Fruit fly (Drosophila melanogaster): Measurements from ENCODE around the gene CG6503.

Gene CG6503

dm6 chr3R:26443875-26444511, 19.1 kb upstream of the CG6503 start:
- TF ChIP-seq gsb (GFP tag; IDR thresholded peaks at IDR 0.05) (no peak), disco-r (GFP tag; optimal IDR thresholded peaks at IDR 0.05) (no peak), Six4 (GFP tag; optimal IDR thresholded peaks at IDR 0.05) (peak; percentile 31), sc (optimal IDR thresholded peaks at IDR 0.05) (no peak), sc (GFP tag; optimal IDR thresholded peaks at IDR 0.05) (peak; percentile 28), HLH4C (GFP tag; IDR thresholded peaks at IDR 0.05; ENCODE audit: partially characterized antibody) (no peak), HHEX (GFP tag; optimal IDR thresholded peaks at IDR 0.05) (peak; percentile 40), ci (GFP tag; IDR thresholded peaks at IDR 0.05) (0 out of 3 replicates have a peak, but pooled peaks have one; percentile 20), CG10979 (tag; optimal IDR thresholded peaks at IDR 0.05) (peak; percentile 77), chn (GFP tag; optimal IDR thresholded peaks at IDR 0.05) (no peak), CG17186 (GFP tag; optimal IDR thresholded peaks at IDR 0.05) (peak; percentile 17), tll (GFP tag; optimal IDR thresholded peaks at IDR 0.05) (no peak), fu2 (GFP tag; optimal IDR thresholded peaks at IDR 0.05) (no peak), mld (GFP tag; IDR thresholded peaks at IDR 0.05; ENCODE audit: partially characterized antibody) (no peak), CG9817 (tag; optimal IDR thresholded peaks at IDR 0.05) (peak; percentile 13), CG7963 (GFP tag; IDR thresholded peaks at IDR 0.05; ENCODE audit: partially characterized antibody) (no peak), row (GFP tag; IDR thresholded peaks at IDR 0.05) (peak; percentile 52; the same call in 1 of the 3 replicates), nom (GFP tag; optimal IDR thresholded peaks at IDR 0.05) (no peak), CG16815 (GFP tag; optimal IDR thresholded peaks at IDR 0.05) (no peak), Nf-YA (GFP tag; IDR thresholded peaks at IDR 0.05) (0 out of 2 replicates have a peak, but pooled peaks have one; percentile 19), CG6272 (GFP tag; IDR thresholded peaks at IDR 0.05) (no peak), CG14050 (GFP tag; IDR thresholded peaks at IDR 0.05) (peak; percentile 13; the same call in 1 of the 3 replicates), trem (tag; optimal IDR thresholded peaks at IDR 0.05) (peak; percentile 58), hth (optimal IDR thresholded peaks at IDR 0.05) (no peak), chif (GFP tag; optimal IDR thresholded peaks at IDR 0.05) (no peak), nerfin-2 (GFP tag; IDR thresholded peaks at IDR 0.05; ENCODE audit: partially characterized antibody) (no peak), CG8290 (GFP tag; optimal IDR thresholded peaks at IDR 0.05) (no peak), CG8290 (tag; optimal IDR thresholded peaks at IDR 0.05) (no peak), Dek (tag; optimal IDR thresholded peaks at IDR 0.05) (no peak), Sry-δ (GFP tag; optimal IDR thresholded peaks at IDR 0.05) (no peak), CG12769 (tag; optimal IDR thresholded peaks at IDR 0.05) (no peak), Optix (GFP tag; IDR thresholded peaks at IDR 0.05) (no peak), br (optimal IDR thresholded peaks at IDR 0.05) (no peak), CG1603 (tag; optimal IDR thresholded peaks at IDR 0.05) (peak; percentile 6), Xrp1 (GFP tag; IDR thresholded peaks at IDR 0.05) (peak; percentile 76), cad (GFP tag; optimal IDR thresholded peaks at IDR 0.05) (no peak), CG14965 (GFP tag; optimal IDR thresholded peaks at IDR 0.05; ENCODE audit: borderline replicate concordance) (no peak), CG14860 (GFP tag; IDR thresholded peaks at IDR 0.05; ENCODE audit: partially characterized antibody) (no peak), CG17328 (GFP tag; IDR thresholded peaks at IDR 0.05) (peak; percentile 38; the same call in 1 of the 2 replicates), gcm2 (GFP tag; optimal IDR thresholded peaks at IDR 0.05) (no peak), CG1832 (GFP tag; optimal IDR thresholded peaks at IDR 0.05) (no peak), sqz (GFP tag; optimal IDR thresholded peaks at IDR 0.05) (no peak), CG3838 (GFP tag; optimal IDR thresholded peaks at IDR 0.05) (no peak), CG10431 (GFP tag; optimal IDR thresholded peaks at IDR 0.05) (no peak), ase (GFP tag; IDR thresholded peaks at IDR 0.05) (no peak), CG10366 (GFP tag; IDR thresholded peaks at IDR 0.05) (no peak), CG30020 (tag; optimal IDR thresholded peaks at IDR 0.05) (no peak), CG3995 (GFP tag; optimal IDR thresholded peaks at IDR 0.05) (no peak), bowl (GFP tag; IDR thresholded peaks at IDR 0.05) (no peak), Rfx (GFP tag; IDR thresholded peaks at IDR 0.05) (0 out of 2 replicates have a peak, but pooled peaks have one; percentile 12), vvl (GFP tag; IDR thresholded peaks at IDR 0.05) (peak; percentile 37; the same call in 1 of the 2 replicates)
